Worm (Caenorhabditis elegans): ENCODE measurements around the gene immp-1.

- TF ChIP-seq dao-5 (tag; optimal IDR thresholded peaks at IDR 0.05) (no peak), W03F9.2 (tag; optimal IDR thresholded peaks at IDR 0.05) (no peak)
Measured at ce11 chrIII:11789480-11789879, 14.7 kb downstream of the immp-1 start.
